Worm (Caenorhabditis elegans) whole organism, mixed stage, embryonic: ENCODE results near the gene R08C7.12.

Source experiments
- blmp-1 ChIP-seq: fragments of 150-350 bp; optimal IDR thresholded peaks from 2 replicates; lab custom pipeline; 2014; ENCODE audit warnings: missing biosample characterization, missing genetic modification characterization
- ceh-43 ChIP-seq: fragments of 200-800 bp; sonication (Bioruptor generic); optimal IDR thresholded peaks from 2 replicates; lab custom pipeline; 2018; ENCODE audit warnings: mild to moderate bottlenecking, missing genetic modification characterization, moderate library complexity, missing compliant biosample characterization
- elt-3 ChIP-seq: fragments of 150-350 bp; optimal IDR thresholded peaks from 2 replicates; lab custom pipeline; 2014; ENCODE audit warnings: missing biosample characterization, missing genetic modification characterization
- ham-2 ChIP-seq: fragments of 200-800 bp; sonication (Bioruptor generic); optimal IDR thresholded peaks from 2 replicates; lab custom pipeline; 2018; ENCODE audit warnings: mild to moderate bottlenecking, missing genetic modification characterization, missing compliant biosample characterization
- nhr-237 ChIP-seq: fragments of 150-350 bp; optimal IDR thresholded peaks from 2 replicates; lab custom pipeline; 2014; ENCODE audit warnings: missing biosample characterization, missing genetic modification characterization
- pha-4 ChIP-seq: fragments of 150-350 bp; optimal IDR thresholded peaks from 2 replicates; lab custom pipeline; 2018; ENCODE audit warnings: missing biosample characterization, missing genetic modification reagents, missing genetic modification characterization
- snpc-4 ChIP-seq: fragments of 150-350 bp; optimal IDR thresholded peaks from 2 replicates; lab custom pipeline; 2014; ENCODE audit warnings: missing biosample characterization, missing genetic modification characterization
- unc-62 ChIP-seq: fragments of 150-350 bp; optimal IDR thresholded peaks from 2 replicates; lab custom pipeline; 2014; ENCODE audit warnings: missing biosample characterization, missing genetic modification reagents, missing genetic modification characterization

- TF ChIP-seq blmp-1 (no peak), ham-2 (GFP tag; lab: Kevin White, UChicago) (no peak), unc-62 (no peak), pha-4 (tag; lab: Kevin White, UChicago) (no peak), snpc-4 (no peak), nhr-237 (tag; lab: Kevin White, UChicago) (no peak), elt-3 (no peak), ceh-43 (GFP tag; lab: Kevin White, UChicago) (no peak)
Observed at ce11 chrIV:4408714-4409113, 40.8 kb upstream of the R08C7.12 start.
